Worm (Caenorhabditis elegans): ENCODE data around the gene flp-23.

Gene flp-23

ce11 chrIII:8613573-8613972 is 37.0 kb upstream of the flp-23 start:
- no peak for TF ChIP-seq unc-39 (tag; optimal IDR thresholded peaks at IDR 0.05)

- TF ChIP-seq nhr-6 (tag; optimal IDR thresholded peaks at IDR 0.05): no peak
- peak; percentile 91 for TF ChIP-seq gmeb-1 (tag; optimal IDR thresholded peaks at IDR 0.05)
- no peak for TF ChIP-seq blmp-1 (tag; optimal IDR thresholded peaks at IDR 0.05; ENCODE audit: insufficient read depth)
- TF ChIP-seq ztf-11 (tag; optimal IDR thresholded peaks at IDR 0.05): no peak
- no peak for TF ChIP-seq sem-4 (tag; optimal IDR thresholded peaks at IDR 0.05)
- TF ChIP-seq nhr-12 (tag; optimal IDR thresholded peaks at IDR 0.05): no peak
- no peak for TF ChIP-seq crh-2 (tag; optimal IDR thresholded peaks at IDR 0.05)
- no peak for TF ChIP-seq lin-39 (tag; optimal IDR thresholded peaks at IDR 0.05)
- no peak for TF ChIP-seq nhr-129 (tag; optimal IDR thresholded peaks at IDR 0.05)
- TF ChIP-seq sma-9 (GFP tag; optimal IDR thresholded peaks at IDR 0.05): no peak
- TF ChIP-seq sma-9 (tag; optimal IDR thresholded peaks at IDR 0.05): no peak
- no peak for TF ChIP-seq nhr-21 (tag; optimal IDR thresholded peaks at IDR 0.05)
- TF ChIP-seq dmd-4 (tag; optimal IDR thresholded peaks at IDR 0.05): no peak
- no peak for TF ChIP-seq unc-39 (tag; optimal IDR thresholded peaks at IDR 0.05)
- TF ChIP-seq ama-1 (optimal IDR thresholded peaks at IDR 0.05): no peak
- TF ChIP-seq elt-1 (tag; optimal IDR thresholded peaks at IDR 0.05): no peak
- peak; percentile 74 for TF ChIP-seq unc-55 (GFP tag; optimal IDR thresholded peaks at IDR 0.05)
- no peak for TF ChIP-seq mab-5 (tag; optimal IDR thresholded peaks at IDR 0.05)
- TF ChIP-seq ZK546.5 (tag; optimal IDR thresholded peaks at IDR 0.05): no peak
- no peak for TF ChIP-seq skn-1 (tag; optimal IDR thresholded peaks at IDR 0.05)
- no peak for TF ChIP-seq nhr-23 (tag; optimal IDR thresholded peaks at IDR 0.05)
- TF ChIP-seq lsy-2 (tag; optimal IDR thresholded peaks at IDR 0.05): peak in 1 of 2 experiments; percentile 36
- TF ChIP-seq unc-62 (GFP tag; optimal IDR thresholded peaks at IDR 0.05): no peak
- TF ChIP-seq lin-13 (GFP tag; optimal IDR thresholded peaks at IDR 0.05): no peak
- TF ChIP-seq F13H6.1 (tag; optimal IDR thresholded peaks at IDR 0.05): no peak
- TF ChIP-seq alr-1 (tag; optimal IDR thresholded peaks at IDR 0.05): no peak
- no peak for TF ChIP-seq nhr-237 (tag; optimal IDR thresholded peaks at IDR 0.05)
- TF ChIP-seq aly-2 (tag; optimal IDR thresholded peaks at IDR 0.05): no peak
- TF ChIP-seq ceh-16 (tag; optimal IDR thresholded peaks at IDR 0.05): no peak
- TF ChIP-seq mdl-1 (tag; optimal IDR thresholded peaks at IDR 0.05): no peak
- no peak for TF ChIP-seq sma-3 (GFP tag; optimal IDR thresholded peaks at IDR 0.05)
- TF ChIP-seq nhr-10 (tag; optimal IDR thresholded peaks at IDR 0.05): no peak
- no peak for TF ChIP-seq ztf-4 (tag; optimal IDR thresholded peaks at IDR 0.05)
- TF ChIP-seq fos-1 (tag; optimal IDR thresholded peaks at IDR 0.05): no peak
- TF ChIP-seq mbf-1 (tag; optimal IDR thresholded peaks at IDR 0.05): no peak
- peak; percentile 71 for TF ChIP-seq C34F6.9 (tag; optimal IDR thresholded peaks at IDR 0.05)
Observed at ce11 chrIII:8614490-8614889, 36.1 kb upstream of the flp-23 start, which contains the start of gene rha-2. TSS of gene rha-2 (minus strand) at chrIII:8614569.

- TF ChIP-seq aly-2 (tag; optimal IDR thresholded peaks at IDR 0.05) (no peak), elt-1 (tag; optimal IDR thresholded peaks at IDR 0.05) (no peak), ztf-1 (GFP tag; conservative IDR thresholded peaks at IDR 0.05) (no peak), nhr-25 (tag; optimal IDR thresholded peaks at IDR 0.05) (no peak), nhr-10 (tag; optimal IDR thresholded peaks at IDR 0.05) (no peak), crh-2 (tag; optimal IDR thresholded peaks at IDR 0.05) (no peak), fos-1 (tag; optimal IDR thresholded peaks at IDR 0.05) (no peak), C34F6.9 (tag; optimal IDR thresholded peaks at IDR 0.05) (no peak), blmp-1 (tag; optimal IDR thresholded peaks at IDR 0.05; ENCODE audit: insufficient read depth) (no peak)
Observed at ce11 chrIII:8616587-8616986, 34.0 kb upstream of the flp-23 start, which contains the start of gene C06E1.11. TSS of gene C06E1.11 (minus strand) at chrIII:8616687.

ce11 chrIII:8618412-8618960 is 32.1 kb upstream of the flp-23 start, which contains the start of gene C13G5.2:
TSS of gene C13G5.2 (minus strand) at chrIII:8618462.
- TF ChIP-seq nhr-237 (tag; optimal IDR thresholded peaks at IDR 0.05): no peak
- TF ChIP-seq dmd-4 (tag; optimal IDR thresholded peaks at IDR 0.05): no peak

Data from whole organism, L2 larva.